Fruit fly (Drosophila melanogaster): ENCODE measurements around the gene CG31496.

CG31496 gene

dm6 chr3R:7346445-7346844 lies 1.6 kb downstream of the CG31496 start, which contains the start of gene nxf4 (continued):
- TF ChIP-seq Hr3 (GFP tag; optimal IDR thresholded peaks at IDR 0.05) (peak; percentile 81), p53 (GFP tag; optimal IDR thresholded peaks at IDR 0.05) (peak; percentile 76), CG9609 (GFP tag; optimal IDR thresholded peaks at IDR 0.05) (peak; percentile 82), Scr (GFP tag; IDR thresholded peaks at IDR 0.05; ENCODE audit: partially characterized antibody) (no peak), CG11560 (tag; IDR thresholded peaks at IDR 0.05) (peak; percentile 27; the same call in 1 of the 3 replicates), crc (GFP tag; optimal IDR thresholded peaks at IDR 0.05) (peak; percentile 51), Med (GFP tag) (no peak), gce (GFP tag; IDR thresholded peaks at IDR 0.05) (0 out of 3 replicates have a peak, but pooled peaks have one; percentile 49), CG8924 (tag; optimal IDR thresholded peaks at IDR 0.05) (no peak), emc (GFP tag; optimal IDR thresholded peaks at IDR 0.05) (peak; percentile 79), CG12236 (GFP tag; optimal IDR thresholded peaks at IDR 0.05) (peak; percentile 0), CG12104 (GFP tag; optimal IDR thresholded peaks at IDR 0.05) (peak; percentile 52), Dad (GFP tag; optimal IDR thresholded peaks at IDR 0.05) (peak; percentile 74), CG6854 (GFP tag; optimal IDR thresholded peaks at IDR 0.05) (no peak), aop (GFP tag; IDR thresholded peaks at IDR 0.05) (0 out of 2 replicates have a peak, but pooled peaks have one; percentile 33), CG32532 (GFP tag; IDR thresholded peaks at IDR 0.05) (peak; percentile 84), bigmax (GFP tag; optimal IDR thresholded peaks at IDR 0.05) (no peak), CG17186 (GFP tag; optimal IDR thresholded peaks at IDR 0.05) (peak; percentile 8), sima (GFP tag; optimal IDR thresholded peaks at IDR 0.05) (peak; percentile 61), CG7928 (GFP tag; optimal IDR thresholded peaks at IDR 0.05) (no peak), cg (GFP tag; optimal IDR thresholded peaks at IDR 0.05) (no peak), onecut (GFP tag; IDR thresholded peaks at IDR 0.05) (peak; percentile 64), GATAe (GFP tag; conservative IDR thresholded peaks at IDR 0.05) (0 out of 2 replicates have a peak, but pooled peaks have one; percentile 32), CG17359 (tag; optimal IDR thresholded peaks at IDR 0.05) (peak; percentile 60), her (GFP tag; optimal IDR thresholded peaks at IDR 0.05) (peak; percentile 57), dimm (GFP tag; IDR thresholded peaks at IDR 0.05) (no peak), chif (GFP tag; optimal IDR thresholded peaks at IDR 0.05) (peak; percentile 38 to 87), CG1832 (GFP tag; optimal IDR thresholded peaks at IDR 0.05) (no peak), CG11504 (tag; optimal IDR thresholded peaks at IDR 0.05) (peak; percentile 68), lilli (GFP tag; optimal IDR thresholded peaks at IDR 0.05) (peak; percentile 78), cad (GFP tag; optimal IDR thresholded peaks at IDR 0.05) (no peak), CG34376 (GFP tag; optimal IDR thresholded peaks at IDR 0.05) (no peak), C15 (GFP tag; IDR thresholded peaks at IDR 0.05) (no peak), Abd-B (GFP tag; optimal IDR thresholded peaks at IDR 0.05) (peak; percentile 70), Pdp1 (GFP tag; optimal IDR thresholded peaks at IDR 0.05) (peak in 1 of 2 experiments; percentile 79), so (GFP tag; IDR thresholded peaks at IDR 0.05) (0 out of 3 replicates have a peak, but pooled peaks have one; percentile 24), Jarid2 (GFP tag; optimal IDR thresholded peaks at IDR 0.05) (peak; percentile 22), bsh (GFP tag; optimal IDR thresholded peaks at IDR 0.05) (peak in 1 of 2 experiments; percentile 65), knrl (GFP tag; IDR thresholded peaks at IDR 0.05; ENCODE audit: partially characterized antibody) (peak; percentile 74), CG1602 (GFP tag; optimal IDR thresholded peaks at IDR 0.05) (peak; percentile 81), CG6272 (GFP tag; IDR thresholded peaks at IDR 0.05) (peak; percentile 53), CG11696 (GFP tag; IDR thresholded peaks at IDR 0.05) (no peak), Sry-β (GFP tag; optimal IDR thresholded peaks at IDR 0.05) (peak; percentile 0), mld (GFP tag; IDR thresholded peaks at IDR 0.05; ENCODE audit: partially characterized antibody) (no peak), sr (GFP tag; IDR thresholded peaks at IDR 0.05) (no peak), CG10147 (GFP tag; optimal IDR thresholded peaks at IDR 0.05) (peak; percentile 58), bowl (GFP tag; IDR thresholded peaks at IDR 0.05) (no peak), CG3407 (GFP tag; optimal IDR thresholded peaks at IDR 0.05) (peak; percentile 46), ac (GFP tag; optimal IDR thresholded peaks at IDR 0.05) (peak; percentile 20), CG15601 (tag; optimal IDR thresholded peaks at IDR 0.05) (peak; percentile 63), ase (GFP tag; IDR thresholded peaks at IDR 0.05) (peak; percentile 65; the same call in 2 of the 3 replicates)
